Fruit fly (Drosophila melanogaster): ENCODE measurements around the gene CG11878.
A peak's percentile ranks its signal among the peaks of the same experiment; 100 is the strongest.

Gene CG11878

DNA sequence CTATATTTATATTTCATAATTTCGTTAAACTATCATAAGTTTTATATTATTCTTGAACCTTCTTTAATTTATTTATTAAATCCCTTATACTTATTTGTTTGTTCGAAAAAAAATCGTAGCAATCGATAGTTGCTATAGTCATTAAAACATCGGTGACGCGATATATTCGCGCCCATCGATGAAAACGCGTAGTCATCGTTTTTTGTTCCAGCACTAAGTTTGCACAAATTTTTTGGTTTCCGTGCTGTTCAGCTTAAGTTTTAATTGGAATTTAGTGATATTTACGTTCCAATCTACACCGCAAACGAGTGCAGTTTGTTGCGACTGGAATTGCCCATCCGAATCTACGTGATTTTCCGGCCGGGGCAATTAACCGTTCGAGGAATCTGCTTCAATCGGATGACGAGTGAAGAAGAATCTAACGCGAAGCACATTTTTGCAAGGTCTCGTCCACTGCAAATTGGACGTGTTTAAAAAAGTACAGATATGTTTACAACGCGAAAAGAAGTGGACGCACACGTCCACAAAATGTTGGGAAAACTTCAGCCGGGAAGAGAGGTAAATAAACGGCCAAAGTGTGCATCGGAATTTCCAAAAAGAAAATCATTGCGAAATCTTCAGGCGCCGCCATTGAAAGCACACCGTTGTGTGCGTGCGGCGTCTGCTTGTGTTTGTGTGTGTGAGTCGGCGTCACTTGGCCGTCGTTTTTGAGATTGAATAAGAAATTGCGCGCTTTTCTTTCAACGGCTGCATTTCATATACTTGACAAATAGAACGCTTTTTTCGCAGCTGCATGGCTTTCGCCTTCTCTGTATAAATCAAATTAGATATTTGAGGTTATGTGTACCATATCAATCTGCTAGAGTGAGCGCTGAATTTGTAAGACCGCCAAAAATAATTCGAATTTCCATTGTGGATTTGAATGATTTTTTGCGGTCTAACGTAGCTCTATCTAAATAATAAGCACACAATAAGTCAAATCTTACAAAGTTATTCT is 24.2 kb upstream of the CG11878 start, which contains the start of gene Nup358 (continued):
- TF ChIP-seq YL-1 (GFP tag; optimal IDR thresholded peaks at IDR 0.05) = peak; percentile 34
- TF ChIP-seq lilli (GFP tag; optimal IDR thresholded peaks at IDR 0.05) = no peak
- TF ChIP-seq CG11696 (GFP tag; IDR thresholded peaks at IDR 0.05) = no peak
- no peak for TF ChIP-seq cas (GFP tag; IDR thresholded peaks at IDR 0.05)
- TF ChIP-seq ind (GFP tag; optimal IDR thresholded peaks at IDR 0.05) = no peak
- no peak for TF ChIP-seq CG2199 (GFP tag; IDR thresholded peaks at IDR 0.05)
- TF ChIP-seq grau (tag; optimal IDR thresholded peaks at IDR 0.05) = peak; percentile 34
- TF ChIP-seq Atf3 (GFP tag; optimal IDR thresholded peaks at IDR 0.05) = no peak
- TF ChIP-seq CG8359 (GFP tag; optimal IDR thresholded peaks at IDR 0.05; ENCODE audit: borderline replicate concordance) = no peak
- no peak for TF ChIP-seq Jarid2 (GFP tag; optimal IDR thresholded peaks at IDR 0.05)
- TF ChIP-seq CoRest (tag; optimal IDR thresholded peaks at IDR 0.05) = peak; percentile 22
- no peak for TF ChIP-seq chm (GFP tag; IDR thresholded peaks at IDR 0.05)
- TF ChIP-seq bbx (GFP tag; IDR thresholded peaks at IDR 0.05; ENCODE audit: partially characterized antibody) = peak; percentile 99
- no peak for TF ChIP-seq bab2 (GFP tag; optimal IDR thresholded peaks at IDR 0.05)
- no peak for TF ChIP-seq klu (GFP tag; IDR thresholded peaks at IDR 0.05)
- TF ChIP-seq sc (optimal IDR thresholded peaks at IDR 0.05) = no peak
- no peak for TF ChIP-seq sc (GFP tag; optimal IDR thresholded peaks at IDR 0.05)
- peak; percentile 74 for TF ChIP-seq E2f2 (GFP tag; IDR thresholded peaks at IDR 0.05)
- TF ChIP-seq tna (GFP tag; IDR thresholded peaks at IDR 0.05; ENCODE audit: partially characterized antibody) = peak; percentile 98
- TF ChIP-seq pum (GFP tag; optimal IDR thresholded peaks at IDR 0.05) = no peak
- no peak for TF ChIP-seq CG9817 (tag; optimal IDR thresholded peaks at IDR 0.05)
- no peak for TF ChIP-seq CG6683 (GFP tag; optimal IDR thresholded peaks at IDR 0.05)
- TF ChIP-seq Bteb2 (GFP tag; optimal IDR thresholded peaks at IDR 0.05) = no peak
- TF ChIP-seq Adf1 (GFP tag; IDR thresholded peaks at IDR 0.05) = peak; percentile 5; the same call in 1 of the 2 replicates
- no peak for TF ChIP-seq ems (GFP tag; optimal IDR thresholded peaks at IDR 0.05)
- TF ChIP-seq CG3407 (GFP tag; optimal IDR thresholded peaks at IDR 0.05) = no peak
- TF ChIP-seq CG11247 (GFP tag; IDR thresholded peaks at IDR 0.05) = no peak
- no peak for TF ChIP-seq ttk (GFP tag; IDR thresholded peaks at IDR 0.05)
- TF ChIP-seq CG11093 (GFP tag; IDR thresholded peaks at IDR 0.05) = no peak
- TF ChIP-seq repo (GFP tag; optimal IDR thresholded peaks at IDR 0.05) = no peak
- TF ChIP-seq vnd (GFP tag; IDR thresholded peaks at IDR 0.05; ENCODE audit: partially characterized antibody) = peak; percentile 97
- TF ChIP-seq knrl (GFP tag; IDR thresholded peaks at IDR 0.05; ENCODE audit: partially characterized antibody) = peak; percentile 98
- peak; percentile 4 for TF ChIP-seq zen (tag; optimal IDR thresholded peaks at IDR 0.05)
- TF ChIP-seq Asciz (GFP tag; optimal IDR thresholded peaks at IDR 0.05) = no peak
- TF ChIP-seq CG6791 (GFP tag; IDR thresholded peaks at IDR 0.05; ENCODE audit: partially characterized antibody) = peak; percentile 99
- TF ChIP-seq CG13894 (tag; optimal IDR thresholded peaks at IDR 0.05) = no peak
- TF ChIP-seq insv (GFP tag; optimal IDR thresholded peaks at IDR 0.05) = no peak
- no peak for TF ChIP-seq Pdp1 (GFP tag; optimal IDR thresholded peaks at IDR 0.05)
- no peak for TF ChIP-seq ap (GFP tag; IDR thresholded peaks at IDR 0.05)
- no peak for TF ChIP-seq CG18476 (GFP tag; optimal IDR thresholded peaks at IDR 0.05)
- TF ChIP-seq Fer2 (tag; optimal IDR thresholded peaks at IDR 0.05) = no peak
- TF ChIP-seq CG17385 (GFP tag; optimal IDR thresholded peaks at IDR 0.05) = peak; percentile 71
- no peak for TF ChIP-seq gro (GFP tag; optimal IDR thresholded peaks at IDR 0.05)
- TF ChIP-seq CG13287 (GFP tag; IDR thresholded peaks at IDR 0.05; ENCODE audit: partially characterized antibody) = peak; percentile 97
- TF ChIP-seq CG18599 (GFP tag; optimal IDR thresholded peaks at IDR 0.05) = no peak
- no peak for TF ChIP-seq psq (GFP tag; optimal IDR thresholded peaks at IDR 0.05)
- TF ChIP-seq CG9727 (GFP tag; optimal IDR thresholded peaks at IDR 0.05) = no peak
- TF ChIP-seq dimm (GFP tag; IDR thresholded peaks at IDR 0.05) = no peak
